Fruit fly (Drosophila melanogaster) whole organism, embryonic: ENCODE data around the gene CG6163.

ENCODE experiments used
- Awh ChIP-seq: fragments of 200-800 bp; sonication (Bioruptor generic); IDR thresholded peaks from 2 replicates; pipeline ENCODE4, ENCODE4 v1.3.6; 2022; ENCODE audit warnings: missing biosample characterization, missing genetic modification characterization
- CG10543 ChIP-seq: fragments of 200-800 bp; sonication (Bioruptor generic); optimal IDR thresholded peaks from 3 replicates; lab custom pipeline; 2017; ENCODE audit warnings: missing biosample characterization, mild to moderate bottlenecking, missing genetic modification characterization, moderate library complexity
- CG11456 ChIP-seq: fragments of 200-800 bp; sonication (Bioruptor generic); IDR thresholded peaks from 3 replicates; pipeline ENCODE4 v1.3.6; 2022; ENCODE audit warnings: missing biosample characterization, missing genetic modification characterization
- CG11504 ChIP-seq: fragments of 200-800 bp; sonication (Bioruptor generic); optimal IDR thresholded peaks from 3 replicates; lab custom pipeline; 2019; ENCODE audit warnings: missing biosample characterization, mild to moderate bottlenecking, missing genetic modification characterization, moderate library complexity
- CG12299 ChIP-seq: fragments of 200-800 bp; sonication (Bioruptor generic); optimal IDR thresholded peaks from 2 replicates; lab custom pipeline; 2018; ENCODE audit warnings: missing biosample characterization, mild to moderate bottlenecking, missing genetic modification characterization
- CG12744 ChIP-seq: fragments of 200-800 bp; sonication (Bioruptor generic); optimal IDR thresholded peaks from 2 replicates; lab custom pipeline; 2016; ENCODE audit warnings: missing biosample characterization, missing genetic modification characterization
- CG12942 ChIP-seq: fragments of 200-800 bp; sonication (Bioruptor generic); optimal IDR thresholded peaks from 3 replicates; lab custom pipeline; 2016; ENCODE audit warnings: missing biosample characterization, missing genetic modification characterization
- CG14441 ChIP-seq: fragments of 200-800 bp; sonication (Bioruptor generic); IDR thresholded peaks from 2 replicates; pipeline ENCODE4 v1.3.6; 2022; ENCODE audit warnings: missing biosample characterization, missing genetic modification characterization
- CG16815 ChIP-seq: fragments of 200-800 bp; sonication (Bioruptor generic); optimal IDR thresholded peaks from 3 replicates; lab custom pipeline; 2017; ENCODE audit warnings: missing biosample characterization, mild to moderate bottlenecking, missing genetic modification characterization
- CG18476 ChIP-seq: fragments of 200-800 bp; sonication (Bioruptor generic); optimal IDR thresholded peaks from 2 replicates; lab custom pipeline; 2016; ENCODE audit warnings: missing biosample characterization, mild to moderate bottlenecking, missing genetic modification characterization
- CG18764 ChIP-seq: fragments of 200-800 bp; sonication (Bioruptor generic); optimal IDR thresholded peaks from 3 replicates; lab custom pipeline; 2016; ENCODE audit warnings: missing biosample characterization, missing genetic modification characterization
- CG30431 ChIP-seq: fragments of 200-800 bp; sonication (Bioruptor generic); optimal IDR thresholded peaks from 2 replicates; lab custom pipeline; 2017; ENCODE audit warnings: missing biosample characterization, missing genetic modification characterization
- CG34224 ChIP-seq: fragments of 200-800 bp; sonication (Bioruptor generic); IDR thresholded peaks from 3 replicates; pipeline ENCODE4 v1.3.6; 2022; ENCODE audit warnings: missing biosample characterization, missing genetic modification characterization; ENCODE audit not compliant: partially characterized antibody
- CG34422 ChIP-seq: fragments of 200-800 bp; sonication (Bioruptor generic); IDR thresholded peaks from 3 replicates; pipeline ENCODE4 v1.3.6; 2022; ENCODE audit warnings: missing biosample characterization, missing genetic modification characterization
- CG3726 ChIP-seq: fragments of 200-800 bp; sonication (Bioruptor generic); IDR thresholded peaks from 3 replicates; pipeline ENCODE4, ENCODE4 v1.3.6; 2022; ENCODE audit warnings: missing biosample characterization, missing genetic modification characterization
- CG4617 ChIP-seq: fragments of 200-800 bp; sonication (Bioruptor generic); optimal IDR thresholded peaks from 3 replicates; lab custom pipeline; 2016; ENCODE audit warnings: missing biosample characterization, missing genetic modification characterization, borderline replicate concordance
- CG6765 ChIP-seq: fragments of 200-800 bp; sonication (Bioruptor generic); optimal IDR thresholded peaks from 3 replicates; lab custom pipeline; 2017; ENCODE audit warnings: missing biosample characterization, mild to moderate bottlenecking, missing genetic modification characterization
- CG7745 ChIP-seq: fragments of 200-800 bp; sonication (Bioruptor generic); optimal IDR thresholded peaks from 2 replicates; lab custom pipeline; 2018; ENCODE audit warnings: missing biosample characterization, mild to moderate bottlenecking, missing genetic modification characterization, moderate library complexity
- CG9727 ChIP-seq: fragments of 200-800 bp; sonication (Bioruptor generic); optimal IDR thresholded peaks from 3 replicates; lab custom pipeline; 2017; ENCODE audit warnings: missing biosample characterization, mild to moderate bottlenecking, missing genetic modification characterization
- CoRest ChIP-seq: fragments of 200-800 bp; sonication (Bioruptor generic); optimal IDR thresholded peaks from 3 replicates; lab custom pipeline; 2018; ENCODE audit warnings: missing biosample characterization, mild to moderate bottlenecking, missing genetic modification characterization, moderate library complexity
- Doc2 ChIP-seq: fragments of 200-800 bp; sonication (Bioruptor generic); IDR thresholded peaks from 2 replicates; pipeline ENCODE4 v1.3.6; 2022; ENCODE audit warnings: missing biosample characterization, missing genetic modification characterization
- Hmx ChIP-seq: fragments of 200-800 bp; sonication (Bioruptor generic); optimal IDR thresholded peaks from 2 replicates; lab custom pipeline; 2016; ENCODE audit warnings: missing biosample characterization, missing genetic modification characterization
- Hr51 ChIP-seq, 2 experiments: fragments of 200-800 bp; sonication (Bioruptor generic); optimal IDR thresholded peaks; 2 replicates in 1 of 2; 3 replicates in 1 of 2; lab custom pipeline; 2016 to 2018; ENCODE audit warnings: missing biosample characterization in 2 of 2, missing genetic modification characterization in 2 of 2, mild to moderate bottlenecking in 1 of 2, moderate library complexity in 1 of 2
- Hsf ChIP-seq: fragments of 200-800 bp; sonication (Bioruptor generic); optimal IDR thresholded peaks from 3 replicates; lab custom pipeline; 2016; ENCODE audit warnings: missing biosample characterization, missing genetic modification characterization
- Meics ChIP-seq: fragments of 200-800 bp; sonication (Bioruptor generic); optimal IDR thresholded peaks from 2 replicates; lab custom pipeline; 2017; ENCODE audit warnings: missing biosample characterization, mild to moderate bottlenecking, missing genetic modification characterization
- Oli ChIP-seq: fragments of 200-800 bp; sonication (Bioruptor generic); optimal IDR thresholded peaks from 2 replicates; lab custom pipeline; 2018; ENCODE audit warnings: missing biosample characterization, mild to moderate bottlenecking, missing genetic modification characterization, moderate library complexity
- Rfx ChIP-seq: fragments of 200-800 bp; sonication (Bioruptor generic); IDR thresholded peaks from 2 replicates; pipeline ENCODE4 v1.3.6; 2022; ENCODE audit warnings: missing biosample characterization, missing genetic modification characterization
- Trl ChIP-seq, 3 experiments: fragments of >200 bp in 2 of 3; fragments of 200-800 bp in 1 of 3; sonication (Bioruptor generic) in 1 of 3; optimal IDR thresholded peaks; 2 replicates in 1 of 3; 3 replicates in 2 of 3; lab custom pipeline; 2016 to 2017; ENCODE audit warnings: missing biosample characterization in 1 of 3, missing genetic modification characterization in 1 of 3
- al ChIP-seq: fragments of 200-800 bp; sonication (Bioruptor generic); IDR thresholded peaks from 2 replicates; pipeline ENCODE4 v1.3.6; 2022; ENCODE audit warnings: missing biosample characterization, missing genetic modification characterization
- bsh ChIP-seq, 2 experiments: fragments of 200-800 bp; sonication (Bioruptor generic); optimal IDR thresholded peaks; 2 replicates each; lab custom pipeline; 2017 to 2018; ENCODE audit warnings: mild to moderate bottlenecking in 2 of 2, missing biosample characterization in 2 of 2, missing genetic modification characterization in 2 of 2, moderate library complexity in 1 of 2
- dan ChIP-seq: fragments of 200-800 bp; sonication (Bioruptor generic); IDR thresholded peaks from 2 replicates; pipeline ENCODE4 v1.3.6; 2022; ENCODE audit warnings: missing biosample characterization, missing genetic modification characterization
- dmrt99B ChIP-seq: fragments of 200-800 bp; sonication (Bioruptor generic); optimal IDR thresholded peaks from 2 replicates; lab custom pipeline; 2018; ENCODE audit warnings: missing biosample characterization, mild to moderate bottlenecking, missing genetic modification characterization, moderate library complexity
- fd64A ChIP-seq: fragments of 200-800 bp; sonication (Bioruptor generic); optimal IDR thresholded peaks from 3 replicates; lab custom pipeline; 2018; ENCODE audit warnings: missing biosample characterization, mild to moderate bottlenecking, missing genetic modification characterization
- gro ChIP-seq: fragments of 200-800 bp; sonication (Bioruptor generic); optimal IDR thresholded peaks from 2 replicates; lab custom pipeline; 2016; ENCODE audit warnings: missing biosample characterization, missing genetic modification characterization
- h ChIP-seq: fragments of >200 bp; optimal IDR thresholded peaks from 2 replicates; lab custom pipeline; 2017
- hkb ChIP-seq, 2 experiments: fragments of 200-800 bp in 1 of 2; fragments of >200 bp in 1 of 2; sonication (Bioruptor generic) in 1 of 2; IDR thresholded peaks in 1 of 2; optimal IDR thresholded peaks in 1 of 2; 2 replicates each; pipeline versions ENCODE4 v1.3.6 to Lab custom; 2017 to 2022; ENCODE audit warnings: missing biosample characterization in 1 of 2, missing genetic modification characterization in 1 of 2
- mam ChIP-seq: fragments of 200-800 bp; sonication (Bioruptor generic); optimal IDR thresholded peaks from 3 replicates; lab custom pipeline; 2016; ENCODE audit warnings: missing biosample characterization, missing genetic modification characterization
- oc ChIP-seq: fragments of 200-800 bp; sonication (Bioruptor generic); optimal IDR thresholded peaks from 2 replicates; lab custom pipeline; 2018; ENCODE audit warnings: missing biosample characterization, mild to moderate bottlenecking, missing genetic modification characterization, moderate library complexity
- onecut ChIP-seq: fragments of 200-800 bp; sonication (Bioruptor generic); IDR thresholded peaks from 2 replicates; pipeline ENCODE4 v1.3.6; 2022; ENCODE audit warnings: missing biosample characterization, missing genetic modification characterization
- otp ChIP-seq: fragments of 200-800 bp; sonication (Bioruptor generic); IDR thresholded peaks from 3 replicates; pipeline ENCODE4, ENCODE4 v1.3.6; 2022; ENCODE audit warnings: missing biosample characterization, missing genetic modification characterization
- pfk ChIP-seq: fragments of 200-800 bp; sonication (Bioruptor generic); optimal IDR thresholded peaks from 2 replicates; lab custom pipeline; 2018; ENCODE audit warnings: missing biosample characterization, mild to moderate bottlenecking, missing genetic modification characterization, moderate library complexity
- prd ChIP-seq, 3 experiments: fragments of >200 bp in 2 of 3; fragments of 200-800 bp in 1 of 3; sonication (Bioruptor generic) in 1 of 3; optimal IDR thresholded peaks in 2 of 3; IDR thresholded peaks in 1 of 3; 2 replicates in 2 of 3; 3 replicates in 1 of 3; pipeline versions ENCODE4 v1.3.6 to Lab custom; 2017 to 2022; ENCODE audit warnings: missing biosample characterization in 1 of 3, missing genetic modification characterization in 1 of 3
- row ChIP-seq: fragments of 200-800 bp; sonication (Bioruptor generic); IDR thresholded peaks from 3 replicates; pipeline ENCODE4 v1.3.6; 2022; ENCODE audit warnings: missing biosample characterization, missing genetic modification characterization
- salm ChIP-seq: fragments of 200-800 bp; sonication (Bioruptor generic); optimal IDR thresholded peaks from 2 replicates; lab custom pipeline; 2018; ENCODE audit warnings: missing biosample characterization, mild to moderate bottlenecking, missing genetic modification characterization
- sna ChIP-seq: fragments of 200-800 bp; sonication (Bioruptor generic); IDR thresholded peaks from 2 replicates; pipeline ENCODE4 v1.3.6; 2022; ENCODE audit warnings: missing biosample characterization, missing genetic modification characterization; ENCODE audit not compliant: partially characterized antibody
- twi ChIP-seq: fragments of 200-800 bp; optimal IDR thresholded peaks from 2 replicates; lab custom pipeline; 2019; ENCODE audit warnings: missing biosample characterization, mild to moderate bottlenecking, missing genetic modification characterization, moderate library complexity
- wdn ChIP-seq: fragments of 200-800 bp; sonication (Bioruptor generic); IDR thresholded peaks from 2 replicates; pipeline ENCODE4 v1.3.6; 2022; ENCODE audit warnings: missing biosample characterization, missing genetic modification characterization

The CG6163 gene

dm6 chr3L:11405362-11406254 lies 40.9 kb upstream of the CG6163 start (continued):
- peak; percentile 73 for TF ChIP-seq CG7745 (tag; lab: Kevin White, UChicago)
- TF ChIP-seq CG16815: peak; percentile 94
- peak; percentile 99 for TF ChIP-seq otp (GFP tag; lab: Robert Waterston, UW)
- peak; percentile 93 to 96 for TF ChIP-seq Hr51 (GFP tag; optimal IDR thresholded peaks at IDR 0.05; lab: Kevin White, UChicago)
- TF ChIP-seq CG11504 (tag; lab: Kevin White, UChicago): peak; percentile 95
- peak; percentile 56; the same call in 1 of the 2 replicates for TF ChIP-seq Doc2 (GFP tag; lab: Robert Waterston, UW)
- peak; percentile 89 for TF ChIP-seq CG18476 (GFP tag; lab: Kevin White, UChicago)
- peak; percentile 90 for TF ChIP-seq mam (GFP tag; lab: Kevin White, UChicago)
- TF ChIP-seq CG30431 (GFP tag; lab: Kevin White, UChicago): peak; percentile 88
- TF ChIP-seq CoRest (tag; lab: Kevin White, UChicago): peak; percentile 95
- peak; percentile 78 for TF ChIP-seq CG6765 (GFP tag; lab: Kevin White, UChicago)
- TF ChIP-seq h (lab: Kevin White, UChicago): no peak
- TF ChIP-seq CG14441 (GFP tag; lab: Robert Waterston, UW): peak; percentile 97
- peak; percentile 91 for TF ChIP-seq twi (tag; lab: Kevin White, UChicago)
- TF ChIP-seq Meics (GFP tag; lab: Kevin White, UChicago): peak; percentile 85
- TF ChIP-seq CG11456 (GFP tag; lab: Robert Waterston, UW): peak; percentile 85
- no peak for TF ChIP-seq CG34224
- TF ChIP-seq dan (GFP tag; lab: Robert Waterston, UW): peak; percentile 87
- TF ChIP-seq CG4617 (GFP tag; lab: Kevin White, UChicago): peak; percentile 82
- TF ChIP-seq CG12744 (GFP tag; lab: Kevin White, UChicago): peak; percentile 90
- peak; percentile 48 for TF ChIP-seq sna (GFP tag; lab: Robert Waterston, UW)
- peak; percentile 89 for TF ChIP-seq fd64A (GFP tag; lab: Kevin White, UChicago)
- TF ChIP-seq wdn: peak; percentile 91
- TF ChIP-seq onecut: peak; percentile 93
- peak; percentile 93 for TF ChIP-seq CG34422 (GFP tag; lab: Robert Waterston, UW)
- peak; percentile 91 for TF ChIP-seq CG9727 (GFP tag; lab: Kevin White, UChicago)
- TF ChIP-seq CG10543: peak; percentile 65
- TF ChIP-seq CG12942 (GFP tag; lab: Kevin White, UChicago): peak; percentile 92
- TF ChIP-seq Hmx: peak; percentile 74
- peak; percentile 90 for TF ChIP-seq Rfx (GFP tag; lab: Robert Waterston, UW)
- TF ChIP-seq CG18764 (GFP tag; lab: Kevin White, UChicago): peak; percentile 86
- TF ChIP-seq oc (tag; lab: Kevin White, UChicago): peak; percentile 96
- TF ChIP-seq pfk (GFP tag; lab: Kevin White, UChicago): no peak
- TF ChIP-seq row (GFP tag; lab: Robert Waterston, UW): peak; percentile 95
- TF ChIP-seq prd (optimal IDR thresholded peaks at IDR 0.05; lab: Kevin White, UChicago): no peak
- TF ChIP-seq prd (GFP tag; IDR thresholded peaks at IDR 0.05; lab: Robert Waterston, UW): peak; percentile 96
- TF ChIP-seq Trl (optimal IDR thresholded peaks at IDR 0.05; lab: Kevin White, UChicago): no peak
- peak; percentile 86 for TF ChIP-seq Trl (GFP tag; optimal IDR thresholded peaks at IDR 0.05; lab: Kevin White, UChicago)
- peak; percentile 97 for TF ChIP-seq Oli (tag; lab: Kevin White, UChicago)
- TF ChIP-seq salm: peak; percentile 91
- peak; percentile 94 for TF ChIP-seq CG3726
- peak; percentile 96 for TF ChIP-seq dmrt99B (tag; lab: Kevin White, UChicago)
- TF ChIP-seq CG12299 (tag; lab: Kevin White, UChicago): peak; percentile 81
- peak; percentile 96 for TF ChIP-seq Hsf
- TF ChIP-seq al (GFP tag; lab: Robert Waterston, UW): peak; percentile 68
- TF ChIP-seq gro: peak; percentile 83
- no peak for TF ChIP-seq hkb (optimal IDR thresholded peaks at IDR 0.05; lab: Kevin White, UChicago)
- peak; percentile 97 for TF ChIP-seq hkb (GFP tag; IDR thresholded peaks at IDR 0.05; lab: Robert Waterston, UW)
- TF ChIP-seq Awh (GFP tag; lab: Robert Waterston, UW): peak; percentile 97
- TF ChIP-seq bsh (GFP tag; optimal IDR thresholded peaks at IDR 0.05; lab: Kevin White, UChicago): peak; percentile 91 to 99
